Worm (Caenorhabditis elegans) whole organism, L4/young adult: ENCODE data around the gene nspg-14.

Experiments
- dao-5 ChIP-seq: sonication (generic microtip); optimal IDR thresholded peaks from 2 replicates; lab custom pipeline; 2016; ENCODE audit warnings: missing genotype, missing genetic modification characterization, moderate library complexity, missing compliant biosample characterization
- him-1 ChIP-seq: sonication (generic microtip); optimal IDR thresholded peaks from 2 replicates; lab custom pipeline; 2016; ENCODE audit warnings: missing genotype, missing genetic modification reagents, missing genetic modification characterization, missing compliant biosample characterization

DNA sequence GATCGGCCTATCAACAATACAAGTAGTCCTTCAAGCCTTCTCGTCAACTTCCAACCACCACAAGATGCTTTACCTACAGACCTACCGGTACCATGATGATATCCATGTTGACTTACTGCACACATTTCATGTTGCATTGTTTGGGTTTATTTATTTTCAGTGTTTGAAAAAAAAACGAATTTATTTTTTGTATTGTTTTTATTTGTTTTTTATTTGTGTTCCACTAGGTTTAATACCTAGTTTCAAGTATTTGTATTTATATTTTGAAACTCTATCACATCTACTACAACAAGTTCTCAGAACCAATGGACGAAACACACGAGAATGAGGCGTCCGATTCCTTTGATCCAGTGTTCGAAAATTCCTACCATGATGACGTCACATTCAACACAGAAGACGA, 30.7 kb downstream of the nspg-14 start, which contains the start of gene vps-41:
- TF ChIP-seq dao-5 (tag; lab: Kevin White, UChicago) (no peak), him-1 (no peak)
